Worm (Caenorhabditis elegans) whole organism, L4/young adult: ENCODE data around the gene msp-31.

Experiments
- W03F9.2 ChIP-seq: fragments of 150-350 bp; optimal IDR thresholded peaks from 2 replicates; lab custom pipeline; 2014; ENCODE audit warnings: missing biosample characterization, missing genetic modification characterization
- dao-5 ChIP-seq: sonication (generic microtip); optimal IDR thresholded peaks from 2 replicates; lab custom pipeline; 2016; ENCODE audit warnings: missing genotype, missing genetic modification characterization, moderate library complexity, missing compliant biosample characterization

- TF ChIP-seq W03F9.2 (tag; lab: Kevin White, UChicago) (no peak), dao-5 (tag; lab: Kevin White, UChicago) (no peak)
Observed at ce11 chrII:4949380-4949950, 33.1 kb upstream of the msp-31 start, which contains the start of the genes try-1 and zyg-12.
